Fruit fly (Drosophila melanogaster): ENCODE results near the gene CG6638.

CG6638 gene

DNA sequence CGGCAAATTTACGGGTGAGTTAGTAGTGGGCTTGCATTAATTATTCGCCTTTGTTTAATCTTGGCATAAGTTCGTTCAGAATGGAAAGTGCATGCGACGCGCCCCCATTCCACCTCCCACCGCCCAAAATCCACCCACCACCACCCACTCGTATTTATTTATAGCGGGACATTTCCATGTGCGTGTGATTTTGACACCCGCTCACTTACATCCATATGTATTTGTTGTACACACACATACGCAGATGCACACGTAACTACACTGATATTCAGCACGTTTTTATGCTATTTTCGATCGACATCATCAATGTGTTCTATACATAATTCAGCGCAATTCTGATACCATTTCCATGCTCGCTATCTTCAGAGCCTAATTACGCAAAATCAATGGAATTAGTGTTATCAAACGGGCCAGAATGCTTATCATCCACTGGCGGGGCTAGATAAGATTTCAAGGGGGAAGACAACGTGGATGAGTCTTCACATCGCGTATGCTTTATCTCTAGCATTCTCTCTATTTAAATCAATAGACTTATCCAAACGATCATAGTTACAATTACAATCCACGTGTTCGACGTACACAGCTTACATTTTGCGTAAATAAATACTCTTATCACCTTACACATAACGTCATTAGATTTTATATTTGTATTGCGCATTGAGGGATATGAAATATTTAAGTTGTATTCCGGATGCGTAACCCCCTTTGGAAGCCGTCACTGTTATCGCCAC is 50.0 kb downstream of the CG6638 start (continued):
- no peak for TF ChIP-seq CG8290 (GFP tag; optimal IDR thresholded peaks at IDR 0.05)
- peak in 1 of 2 experiments; percentile 30 for TF ChIP-seq CG8290 (tag; optimal IDR thresholded peaks at IDR 0.05)
- peak; percentile 8 for TF ChIP-seq nerfin-1 (tag; optimal IDR thresholded peaks at IDR 0.05)
- peak; percentile 73 for TF ChIP-seq CG18599 (GFP tag; optimal IDR thresholded peaks at IDR 0.05)
- no peak for TF ChIP-seq oc (tag; optimal IDR thresholded peaks at IDR 0.05)
- TF ChIP-seq Ada2b (GFP tag; IDR thresholded peaks at IDR 0.05), result no peak
- no peak for TF ChIP-seq ssp (GFP tag; IDR thresholded peaks at IDR 0.05)
- no peak for TF ChIP-seq Tbp (GFP tag; optimal IDR thresholded peaks at IDR 0.05)
- TF ChIP-seq CG11504 (tag; optimal IDR thresholded peaks at IDR 0.05), result no peak
- TF ChIP-seq eve (GFP tag; optimal IDR thresholded peaks at IDR 0.05), result no peak
- TF ChIP-seq CG16863 (GFP tag; optimal IDR thresholded peaks at IDR 0.05), result peak; percentile 1
- no peak for TF ChIP-seq disco-r (GFP tag; optimal IDR thresholded peaks at IDR 0.05)
- TF ChIP-seq CG3163 (GFP tag; optimal IDR thresholded peaks at IDR 0.05), result no peak
- no peak for TF ChIP-seq CG11093 (GFP tag; IDR thresholded peaks at IDR 0.05)
- peak; percentile 22 for TF ChIP-seq caup (GFP tag; optimal IDR thresholded peaks at IDR 0.05; ENCODE audit: severe bottlenecking)
- TF ChIP-seq CG12659 (GFP tag; optimal IDR thresholded peaks at IDR 0.05), result peak; percentile 14
- no peak for TF ChIP-seq CG7963 (GFP tag; IDR thresholded peaks at IDR 0.05; ENCODE audit: partially characterized antibody)
- no peak for TF ChIP-seq Optix (GFP tag; IDR thresholded peaks at IDR 0.05)
- no peak for TF ChIP-seq CG4360 (GFP tag; IDR thresholded peaks at IDR 0.05)
- TF ChIP-seq knrl (GFP tag; IDR thresholded peaks at IDR 0.05; ENCODE audit: partially characterized antibody), result no peak
- no peak for TF ChIP-seq YL-1 (GFP tag; optimal IDR thresholded peaks at IDR 0.05)
- TF ChIP-seq CG12071 (GFP tag; optimal IDR thresholded peaks at IDR 0.05), result peak; percentile 30
- no peak for TF ChIP-seq CG9609 (GFP tag; optimal IDR thresholded peaks at IDR 0.05)
- TF ChIP-seq CG10979 (tag; optimal IDR thresholded peaks at IDR 0.05), result no peak
- TF ChIP-seq HLHmδ (GFP tag; optimal IDR thresholded peaks at IDR 0.05), result no peak
- TF ChIP-seq mirr (GFP tag; optimal IDR thresholded peaks at IDR 0.05), result peak; percentile 87
- TF ChIP-seq CG6254 (GFP tag; optimal IDR thresholded peaks at IDR 0.05), result no peak
- no peak for TF ChIP-seq chif (GFP tag; optimal IDR thresholded peaks at IDR 0.05)
- peak in 1 of 3 experiments; percentile 23 for TF ChIP-seq lola (GFP tag; optimal IDR thresholded peaks at IDR 0.05)
- peak; percentile 35 for TF ChIP-seq CG7556 (GFP tag; optimal IDR thresholded peaks at IDR 0.05)
- TF ChIP-seq bab2 (GFP tag; optimal IDR thresholded peaks at IDR 0.05), result peak; percentile 46
- TF ChIP-seq Oaz (GFP tag; IDR thresholded peaks at IDR 0.05), result no peak
- TF ChIP-seq cad (GFP tag; optimal IDR thresholded peaks at IDR 0.05), result no peak
- TF ChIP-seq CG4424 (GFP tag; optimal IDR thresholded peaks at IDR 0.05), result peak; percentile 13
- peak; percentile 12 for TF ChIP-seq pros (GFP tag; optimal IDR thresholded peaks at IDR 0.05)
- no peak for TF ChIP-seq dmrt11E (tag; optimal IDR thresholded peaks at IDR 0.05)
- no peak for TF ChIP-seq tap (tag; optimal IDR thresholded peaks at IDR 0.05)
- TF ChIP-seq HLH54F (GFP tag; optimal IDR thresholded peaks at IDR 0.05), result peak; percentile 38
- TF ChIP-seq CG6791 (GFP tag; IDR thresholded peaks at IDR 0.05; ENCODE audit: partially characterized antibody), result no peak
- TF ChIP-seq BEAF-32 (GFP tag; optimal IDR thresholded peaks at IDR 0.05), result no peak
- TF ChIP-seq Dll (GFP tag; IDR thresholded peaks at IDR 0.05; ENCODE audit: partially characterized antibody), result no peak
- TF ChIP-seq CG9437 (GFP tag; optimal IDR thresholded peaks at IDR 0.05), result peak; percentile 19
- TF ChIP-seq Pdp1 (GFP tag; optimal IDR thresholded peaks at IDR 0.05), result peak; percentile 41 to 92
- no peak for TF ChIP-seq CG2129 (GFP tag; IDR thresholded peaks at IDR 0.05; ENCODE audit: partially characterized antibody)
- TF ChIP-seq pan (optimal IDR thresholded peaks at IDR 0.05), result no peak
- peak in 1 of 2 experiments; percentile 24 for TF ChIP-seq pan (GFP tag; optimal IDR thresholded peaks at IDR 0.05 in 1 of 2, IDR thresholded peaks at IDR 0.05 in 1 of 2)
- TF ChIP-seq tx (GFP tag; optimal IDR thresholded peaks at IDR 0.05), result no peak
- no peak for TF ChIP-seq fru (optimal IDR thresholded peaks at IDR 0.05)
- TF ChIP-seq gfzf (GFP tag; optimal IDR thresholded peaks at IDR 0.05), result no peak
